Fruit fly (Drosophila melanogaster) whole organism, embryonic: ENCODE measurements around the gene dib.

ENCODE experiments used
- Atf-2 ChIP-seq: fragments of 200-800 bp; sonication (Bioruptor generic); optimal IDR thresholded peaks from 2 replicates; lab custom pipeline; 2016; ENCODE audit warnings: missing biosample characterization, missing genetic modification characterization
- CG10267 ChIP-seq: fragments of 200-800 bp; sonication (Bioruptor generic); optimal IDR thresholded peaks from 2 replicates; lab custom pipeline; 2018; ENCODE audit warnings: missing biosample characterization, mild to moderate bottlenecking, missing genetic modification characterization, moderate library complexity
- CG11085 ChIP-seq: fragments of 200-800 bp; sonication (Bioruptor generic); IDR thresholded peaks from 2 replicates; pipeline ENCODE4 v1.3.6; 2022; ENCODE audit warnings: missing biosample characterization, missing genetic modification characterization
- CG11723 ChIP-seq: fragments of 200-800 bp; sonication (Bioruptor generic); optimal IDR thresholded peaks from 2 replicates; lab custom pipeline; 2017; ENCODE audit warnings: missing biosample characterization, mild to moderate bottlenecking, missing genetic modification characterization
- CG12391 ChIP-seq: fragments of 200-800 bp; sonication (Bioruptor generic); optimal IDR thresholded peaks from 3 replicates; lab custom pipeline; 2018; ENCODE audit warnings: missing biosample characterization, mild to moderate bottlenecking, missing genetic modification characterization, moderate library complexity
- CG12769 ChIP-seq: fragments of 200-800 bp; sonication (Bioruptor generic); optimal IDR thresholded peaks from 2 replicates; lab custom pipeline; 2019; ENCODE audit warnings: missing biosample characterization, mild to moderate bottlenecking, missing genetic modification characterization, moderate library complexity
- CG13624 ChIP-seq: fragments of 200-800 bp; sonication (Bioruptor generic); optimal IDR thresholded peaks from 2 replicates; lab custom pipeline; 2016; ENCODE audit warnings: missing biosample characterization, missing genetic modification characterization
- CG14710 ChIP-seq: fragments of 200-800 bp; sonication (Bioruptor generic); optimal IDR thresholded peaks from 3 replicates; lab custom pipeline; 2019; ENCODE audit warnings: missing biosample characterization, mild to moderate bottlenecking, missing genetic modification characterization, moderate library complexity
- CG15011 ChIP-seq: fragments of 200-800 bp; sonication (Bioruptor generic); optimal IDR thresholded peaks from 3 replicates; lab custom pipeline; 2018; ENCODE audit warnings: missing biosample characterization, mild to moderate bottlenecking, missing genetic modification characterization
- CG17612 ChIP-seq: fragments of 200-800 bp; sonication (Bioruptor generic); IDR thresholded peaks from 2 replicates; pipeline ENCODE4 v1.3.6; 2022; ENCODE audit warnings: missing biosample characterization, missing genetic modification characterization
- CG18262 ChIP-seq: fragments of 200-800 bp; optimal IDR thresholded peaks from 3 replicates; lab custom pipeline; 2019; ENCODE audit warnings: missing biosample characterization, mild to moderate bottlenecking, missing genetic modification characterization, moderate library complexity
- CG30431 ChIP-seq: fragments of 200-800 bp; sonication (Bioruptor generic); optimal IDR thresholded peaks from 2 replicates; lab custom pipeline; 2017; ENCODE audit warnings: missing biosample characterization, missing genetic modification characterization
- CG31224 ChIP-seq: fragments of 200-800 bp; sonication (Bioruptor generic); IDR thresholded peaks from 2 replicates; pipeline ENCODE4 v1.3.6; 2022; ENCODE audit warnings: missing biosample characterization, missing genetic modification characterization
- CG31388 ChIP-seq: fragments of 200-800 bp; sonication (Bioruptor generic); optimal IDR thresholded peaks from 2 replicates; lab custom pipeline; 2016; ENCODE audit warnings: missing biosample characterization, missing genetic modification characterization
- CG32772 ChIP-seq: fragments of 200-800 bp; sonication (Bioruptor generic); IDR thresholded peaks from 2 replicates; pipeline ENCODE4 v1.3.6; 2022; ENCODE audit warnings: missing biosample characterization, missing genetic modification characterization
- CG43689 ChIP-seq: fragments of 200-800 bp; sonication (Bioruptor generic); IDR thresholded peaks from 2 replicates; pipeline ENCODE4 v1.3.6; 2022; ENCODE audit warnings: missing biosample characterization, missing genetic modification characterization
- CG4617 ChIP-seq: fragments of 200-800 bp; sonication (Bioruptor generic); optimal IDR thresholded peaks from 3 replicates; lab custom pipeline; 2016; ENCODE audit warnings: missing biosample characterization, missing genetic modification characterization, borderline replicate concordance
- CG6272 ChIP-seq: fragments of 200-800 bp; sonication (Bioruptor generic); IDR thresholded peaks from 2 replicates; pipeline ENCODE4 v1.3.6; 2022; ENCODE audit warnings: missing biosample characterization, missing genetic modification characterization
- CG9437 ChIP-seq: fragments of 200-800 bp; sonication (Bioruptor generic); optimal IDR thresholded peaks from 2 replicates; lab custom pipeline; 2018; ENCODE audit warnings: missing biosample characterization, mild to moderate bottlenecking, missing genetic modification characterization
- CG9727 ChIP-seq: fragments of 200-800 bp; sonication (Bioruptor generic); optimal IDR thresholded peaks from 3 replicates; lab custom pipeline; 2017; ENCODE audit warnings: missing biosample characterization, mild to moderate bottlenecking, missing genetic modification characterization
- Chrac-16 ChIP-seq: fragments of 200-800 bp; sonication (Bioruptor generic); optimal IDR thresholded peaks from 3 replicates; lab custom pipeline; 2016; ENCODE audit warnings: missing biosample characterization, missing genetic modification characterization
- Doc3 ChIP-seq: fragments of 200-800 bp; sonication (Bioruptor generic); IDR thresholded peaks from 3 replicates; pipeline ENCODE4 v1.3.6; 2022; ENCODE audit warnings: missing biosample characterization, missing genetic modification characterization; ENCODE audit not compliant: partially characterized antibody
- ERR ChIP-seq: fragments of 200-800 bp; sonication (Bioruptor generic); optimal IDR thresholded peaks from 2 replicates; lab custom pipeline; 2016; ENCODE audit warnings: missing biosample characterization, missing genetic modification characterization
- Fer2 ChIP-seq: fragments of 200-800 bp; sonication (Bioruptor generic); optimal IDR thresholded peaks from 2 replicates; lab custom pipeline; 2018; ENCODE audit warnings: missing biosample characterization, mild to moderate bottlenecking, missing genetic modification characterization, moderate library complexity
- Myb ChIP-seq: fragments of 200-800 bp; sonication (Bioruptor generic); optimal IDR thresholded peaks from 2 replicates; lab custom pipeline; 2016; ENCODE audit warnings: missing biosample characterization, missing genetic modification characterization
- Taf1 ChIP-seq: fragments of 200-800 bp; sonication (Bioruptor generic); IDR thresholded peaks from 2 replicates; pipeline ENCODE4 v1.3.6; 2022; ENCODE audit warnings: missing biosample characterization, missing genetic modification characterization
- Xbp1 ChIP-seq: fragments of 200-800 bp; sonication (Bioruptor generic); optimal IDR thresholded peaks from 3 replicates; lab custom pipeline; 2016; ENCODE audit warnings: missing biosample characterization, mild to moderate bottlenecking, missing genetic modification characterization
- ap ChIP-seq: fragments of 200-800 bp; sonication (Bioruptor generic); IDR thresholded peaks from 2 replicates; pipeline ENCODE4 v1.3.6; 2022; ENCODE audit warnings: missing biosample characterization, missing genetic modification characterization
- bbx ChIP-seq: fragments of 200-800 bp; sonication (Bioruptor generic); IDR thresholded peaks from 2 replicates; pipeline ENCODE4 v1.3.6; 2022; ENCODE audit warnings: missing biosample characterization, missing genetic modification characterization; ENCODE audit not compliant: partially characterized antibody
- chm ChIP-seq: fragments of 200-800 bp; sonication (Bioruptor generic); IDR thresholded peaks from 2 replicates; pipeline ENCODE4 v1.3.6; 2022; ENCODE audit warnings: missing biosample characterization, missing genetic modification characterization
- dmrt11E ChIP-seq: fragments of 200-800 bp; sonication (Bioruptor generic); optimal IDR thresholded peaks from 3 replicates; lab custom pipeline; 2018; ENCODE audit warnings: missing biosample characterization, mild to moderate bottlenecking, missing genetic modification characterization, moderate library complexity
- dmrt99B ChIP-seq: fragments of 200-800 bp; sonication (Bioruptor generic); optimal IDR thresholded peaks from 2 replicates; lab custom pipeline; 2018; ENCODE audit warnings: missing biosample characterization, mild to moderate bottlenecking, missing genetic modification characterization, moderate library complexity
- gcm ChIP-seq: fragments of 200-800 bp; sonication (Bioruptor generic); optimal IDR thresholded peaks from 2 replicates; lab custom pipeline; 2019; ENCODE audit warnings: missing biosample characterization, mild to moderate bottlenecking, missing genetic modification characterization, moderate library complexity
- ham ChIP-seq: fragments of 200-800 bp; sonication (Bioruptor generic); IDR thresholded peaks from 2 replicates; pipeline ENCODE4 v1.3.6; 2022; ENCODE audit warnings: missing biosample characterization, missing genetic modification characterization
- insv ChIP-seq, 2 experiments: fragments of 200-800 bp; sonication (Bioruptor generic); optimal IDR thresholded peaks; 3 replicates each; lab custom pipeline; 2016 to 2018; ENCODE audit warnings: missing biosample characterization in 2 of 2, missing genetic modification characterization in 2 of 2
- jigr1 ChIP-seq: fragments of 200-800 bp; sonication (Bioruptor generic); IDR thresholded peaks from 3 replicates; pipeline ENCODE4 v1.3.6; 2022; ENCODE audit warnings: missing biosample characterization, missing genetic modification characterization
- lab ChIP-seq: fragments of 200-800 bp; sonication (Bioruptor generic); optimal IDR thresholded peaks from 3 replicates; lab custom pipeline; 2017; ENCODE audit warnings: missing biosample characterization, missing genetic modification characterization, mild to moderate bottlenecking, moderate library complexity, missing genetic modification reagents
- salm ChIP-seq: fragments of 200-800 bp; sonication (Bioruptor generic); optimal IDR thresholded peaks from 2 replicates; lab custom pipeline; 2018; ENCODE audit warnings: missing biosample characterization, mild to moderate bottlenecking, missing genetic modification characterization
- sqz ChIP-seq: fragments of 200-800 bp; sonication (Bioruptor generic); optimal IDR thresholded peaks from 3 replicates; lab custom pipeline; 2018; ENCODE audit warnings: missing biosample characterization, mild to moderate bottlenecking, missing genetic modification characterization
- tx ChIP-seq: fragments of 200-800 bp; sonication (Bioruptor generic); optimal IDR thresholded peaks from 2 replicates; lab custom pipeline; 2016; ENCODE audit warnings: missing biosample characterization, missing genetic modification characterization
- vvl ChIP-seq: fragments of 200-800 bp; sonication (Bioruptor generic); IDR thresholded peaks from 2 replicates; pipeline ENCODE4 v1.3.6; 2022; ENCODE audit warnings: missing biosample characterization, missing genetic modification characterization

The dib gene

DNA sequence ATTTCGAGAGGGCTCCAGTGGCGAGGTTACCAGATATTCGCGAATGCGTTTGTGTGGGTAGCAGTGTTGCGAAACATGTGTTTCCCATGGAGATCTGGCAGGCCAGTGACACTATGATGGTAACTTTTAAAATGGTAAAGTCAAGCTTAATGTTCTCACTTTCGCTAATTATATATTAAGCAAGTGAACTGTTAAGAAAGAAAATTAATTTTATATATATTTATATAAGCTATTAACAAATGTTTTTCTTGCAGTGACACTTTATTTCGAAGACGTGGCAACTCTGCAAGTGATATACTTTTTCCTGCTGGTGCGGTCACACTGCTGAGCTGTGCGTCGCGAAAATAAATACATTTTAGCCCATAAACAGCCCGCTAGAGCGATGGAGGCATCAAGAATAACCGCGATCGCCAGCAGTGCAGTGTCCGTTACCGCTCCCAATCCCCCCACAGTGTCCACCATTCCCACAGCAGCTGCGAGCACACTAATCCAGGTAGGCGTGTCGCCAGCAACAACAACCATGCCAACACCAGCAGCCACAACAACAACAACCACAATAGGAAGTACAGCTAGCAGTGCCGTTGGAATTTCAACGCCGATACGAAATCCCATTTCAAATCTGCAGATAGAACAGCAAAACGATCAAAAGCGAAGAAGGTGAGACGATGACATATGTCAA lies 21.7 kb upstream of the dib start, which contains the start of the genes CG11593 and Rcd5 (continued):
- TF ChIP-seq jigr1 (GFP tag; lab: Robert Waterston, UW) (peak; percentile 63; the same call in 1 of the 3 replicates), ap (GFP tag; lab: Robert Waterston, UW) (peak; percentile 40; the same call in 1 of the 2 replicates), tx (GFP tag; lab: Kevin White, UChicago) (no peak), ham (GFP tag; lab: Robert Waterston, UW) (peak; percentile 59), CG11085 (GFP tag; lab: Robert Waterston, UW) (peak; percentile 22; the same call in 1 of the 2 replicates), ERR (GFP tag; lab: Kevin White, UChicago) (no peak), Fer2 (peak; percentile 24), CG14710 (tag; lab: Kevin White, UChicago) (peak; percentile 96), CG31224 (GFP tag; lab: Robert Waterston, UW) (peak; percentile 75), CG11723 (GFP tag; lab: Kevin White, UChicago) (no peak), CG32772 (peak; percentile 89), CG10267 (tag; lab: Kevin White, UChicago) (peak; percentile 98), Chrac-16 (GFP tag; lab: Kevin White, UChicago) (peak; percentile 56), Atf-2 (GFP tag; lab: Kevin White, UChicago) (no peak), insv (GFP tag; optimal IDR thresholded peaks at IDR 0.05; lab: Kevin White, UChicago) (peak in 1 of 2 experiments; percentile 19), Taf1 (GFP tag; lab: Robert Waterston, UW) (peak; percentile 69), dmrt11E (tag; lab: Kevin White, UChicago) (peak; percentile 65), CG12769 (tag; lab: Kevin White, UChicago) (no peak), chm (GFP tag; lab: Robert Waterston, UW) (no peak), dmrt99B (no peak), CG17612 (GFP tag; lab: Robert Waterston, UW) (no peak), salm (tag; lab: Kevin White, UChicago) (no peak), bbx (GFP tag; lab: Robert Waterston, UW) (no peak), Myb (GFP tag; lab: Kevin White, UChicago) (no peak), CG9437 (GFP tag; lab: Kevin White, UChicago) (peak; percentile 25), Doc3 (no peak), CG12391 (tag; lab: Kevin White, UChicago) (no peak), Xbp1 (GFP tag; lab: Kevin White, UChicago) (peak; percentile 78), CG18262 (no peak), CG31388 (GFP tag; lab: Kevin White, UChicago) (peak; percentile 6), CG13624 (GFP tag; lab: Kevin White, UChicago) (no peak), vvl (GFP tag; lab: Robert Waterston, UW) (peak; percentile 83), gcm (GFP tag; lab: Kevin White, UChicago) (no peak), CG30431 (GFP tag; lab: Kevin White, UChicago) (peak; percentile 66), CG15011 (no peak), CG43689 (GFP tag; lab: Robert Waterston, UW) (no peak), CG4617 (GFP tag; lab: Kevin White, UChicago) (peak; percentile 96), sqz (no peak), lab (GFP tag; lab: Kevin White, UChicago) (peak; percentile 77), CG6272 (GFP tag; lab: Robert Waterston, UW) (peak; percentile 90), CG9727 (GFP tag; lab: Kevin White, UChicago) (peak; percentile 63)
